Fruit fly (Drosophila melanogaster) whole organism, pupa: ENCODE data around the gene MED11.

Experiments used
- CG10348 ChIP-seq: fragments of 200-800 bp; sonication (Bioruptor generic); IDR thresholded peaks from 2 replicates; pipeline ENCODE4 v1.3.6; 2022; ENCODE audit warnings: missing biosample characterization, missing genetic modification characterization
- CG12605 ChIP-seq: fragments of 200-800 bp; sonication (Bioruptor generic); IDR thresholded peaks from 2 replicates; pipeline ENCODE4 v1.3.6; 2022; ENCODE audit warnings: missing biosample characterization, missing genetic modification characterization
- CG13204 ChIP-seq: fragments of 200-800 bp; sonication (Bioruptor generic); optimal IDR thresholded peaks from 2 replicates; lab custom pipeline; 2018; ENCODE audit warnings: missing biosample characterization, mild to moderate bottlenecking, missing genetic modification characterization, moderate library complexity
- CG14655 ChIP-seq: fragments of 200-800 bp; sonication (Bioruptor generic); optimal IDR thresholded peaks from 3 replicates; lab custom pipeline; 2017; ENCODE audit warnings: mild to moderate bottlenecking, missing biosample characterization, missing genetic modification reagents, missing genetic modification characterization
- CG15710 ChIP-seq: fragments of 200-800 bp; sonication (Bioruptor generic); optimal IDR thresholded peaks from 2 replicates; lab custom pipeline; 2018; ENCODE audit warnings: missing biosample characterization, mild to moderate bottlenecking, missing genetic modification characterization, moderate library complexity
- CG17806 ChIP-seq: fragments of 200-800 bp; sonication (Bioruptor generic); optimal IDR thresholded peaks from 2 replicates; lab custom pipeline; 2018; ENCODE audit warnings: missing biosample characterization, mild to moderate bottlenecking, missing genetic modification characterization, moderate library complexity
- CG32121 ChIP-seq: fragments of 200-800 bp; sonication (Bioruptor generic); IDR thresholded peaks from 2 replicates; pipeline ENCODE4 v1.3.6; 2022; ENCODE audit warnings: missing biosample characterization, missing genetic modification characterization
- CG34367 ChIP-seq: fragments of 200-800 bp; sonication (Bioruptor generic); optimal IDR thresholded peaks from 2 replicates; lab custom pipeline; 2018; ENCODE audit warnings: missing biosample characterization, mild to moderate bottlenecking, missing genetic modification characterization
- CG4496 ChIP-seq: fragments of 200-800 bp; sonication (Bioruptor generic); IDR thresholded peaks from 3 replicates; pipeline ENCODE4 v1.3.6; 2022; ENCODE audit warnings: missing biosample characterization, missing genetic modification characterization
- CG8159 ChIP-seq: fragments of 200-800 bp; sonication (Bioruptor generic); optimal IDR thresholded peaks from 3 replicates; lab custom pipeline; 2018; ENCODE audit warnings: missing biosample characterization, mild to moderate bottlenecking, missing genetic modification characterization, moderate library complexity
- CG8301 ChIP-seq: fragments of 200-800 bp; sonication (Bioruptor generic); optimal IDR thresholded peaks from 2 replicates; lab custom pipeline; 2018; ENCODE audit warnings: missing biosample characterization, mild to moderate bottlenecking, missing genetic modification characterization
- CG9948 ChIP-seq: fragments of 200-800 bp; sonication (Bioruptor generic); optimal IDR thresholded peaks from 2 replicates; lab custom pipeline; 2018; ENCODE audit warnings: missing biosample characterization, mild to moderate bottlenecking, missing genetic modification characterization, moderate library complexity
- D1 ChIP-seq: fragments of 200-800 bp; sonication (Bioruptor generic); optimal IDR thresholded peaks from 2 replicates; lab custom pipeline; 2018; ENCODE audit warnings: missing biosample characterization, mild to moderate bottlenecking, missing genetic modification characterization, moderate library complexity
- EcR ChIP-seq: fragments of 200-800 bp; sonication (Bioruptor generic); optimal IDR thresholded peaks from 3 replicates; lab custom pipeline; 2019; ENCODE audit warnings: missing biosample characterization, missing genetic modification characterization, mild to moderate bottlenecking, moderate library complexity, missing genetic modification reagents
- Ets98B ChIP-seq: fragments of 200-800 bp; sonication (Bioruptor generic); IDR thresholded peaks from 2 replicates; pipeline ENCODE4 v1.3.6; 2022; ENCODE audit warnings: missing biosample characterization, missing genetic modification characterization
- Pif1A ChIP-seq: fragments of 200-800 bp; sonication (Bioruptor generic); optimal IDR thresholded peaks from 3 replicates; lab custom pipeline; 2016; ENCODE audit warnings: missing biosample characterization, missing genetic modification characterization
- Pif1B ChIP-seq: fragments of 200-800 bp; sonication (Bioruptor generic); optimal IDR thresholded peaks from 3 replicates; lab custom pipeline; 2016; ENCODE audit warnings: missing biosample characterization, missing genetic modification characterization
- Snoo ChIP-seq: fragments of 200-800 bp; sonication (Bioruptor generic); optimal IDR thresholded peaks from 3 replicates; lab custom pipeline; 2017; ENCODE audit warnings: missing biosample characterization, mild to moderate bottlenecking, missing genetic modification characterization, inconsistent platforms
- fd96Ca ChIP-seq: fragments of 200-800 bp; sonication (Bioruptor generic); IDR thresholded peaks from 3 replicates; pipeline ENCODE4 v1.3.6; 2022; ENCODE audit warnings: missing biosample characterization, missing genetic modification characterization
- gl ChIP-seq: fragments of 200-800 bp; sonication (Bioruptor generic); optimal IDR thresholded peaks from 2 replicates; lab custom pipeline; 2018; ENCODE audit warnings: missing biosample characterization, mild to moderate bottlenecking, missing genetic modification characterization
- rn ChIP-seq: fragments of 200-800 bp; sonication (Bioruptor generic); IDR thresholded peaks from 2 replicates; pipeline ENCODE4 v1.3.6; 2022; ENCODE audit warnings: missing biosample characterization, missing genetic modification characterization

MED11 gene

dm6 chr3L:18783544-18783943 lies 37.9 kb downstream of the MED11 start:
- TF ChIP-seq CG17806 (tag; lab: Kevin White, UChicago) (peak; percentile 31), Pif1B (GFP tag; lab: Kevin White, UChicago) (no peak), CG10348 (peak; percentile 37; the same call in 1 of the 2 replicates), EcR (peak; percentile 6), Snoo (tag; lab: Kevin White, UChicago) (no peak), CG8301 (tag; lab: Kevin White, UChicago) (peak; percentile 19), CG4496 (peak; percentile 83), CG12605 (GFP tag; lab: Robert Waterston, UW) (peak; percentile 50), fd96Ca (peak; percentile 80), rn (peak; percentile 58), D1 (tag; lab: Kevin White, UChicago) (no peak), gl (tag; lab: Kevin White, UChicago) (no peak), Pif1A (GFP tag; lab: Kevin White, UChicago) (no peak), CG13204 (peak; percentile 25), CG9948 (tag; lab: Kevin White, UChicago) (no peak), CG34367 (tag; lab: Kevin White, UChicago) (peak; percentile 29), CG8159 (tag; lab: Kevin White, UChicago) (peak; percentile 35), CG14655 (peak; percentile 13), CG15710 (tag; lab: Kevin White, UChicago) (peak; percentile 51), Ets98B (GFP tag; lab: Robert Waterston, UW) (peak; percentile 84), CG32121 (peak; percentile 93)
- TF ChIP-seq, all 21 proteins: peak for 15

- TF ChIP-seq CG9948 (tag; lab: Kevin White, UChicago), result no peak
- no peak for TF ChIP-seq D1 (tag; lab: Kevin White, UChicago)
- no peak for TF ChIP-seq CG14655
- no peak for TF ChIP-seq Snoo (tag; lab: Kevin White, UChicago)
- no peak for TF ChIP-seq Pif1B (GFP tag; lab: Kevin White, UChicago)
- TF ChIP-seq CG34367 (tag; lab: Kevin White, UChicago), result no peak
- no peak for TF ChIP-seq CG8159 (tag; lab: Kevin White, UChicago)
- no peak for TF ChIP-seq Ets98B (GFP tag; lab: Robert Waterston, UW)
- no peak for TF ChIP-seq CG8301 (tag; lab: Kevin White, UChicago)
- TF ChIP-seq rn, result no peak
- no peak for TF ChIP-seq EcR
- peak; percentile 78 for TF ChIP-seq CG4496
- TF ChIP-seq CG32121, result peak; percentile 60
- TF ChIP-seq fd96Ca, result peak; percentile 59; the same call in 2 of the 3 replicates
- TF ChIP-seq Pif1A (GFP tag; lab: Kevin White, UChicago), result no peak
- TF ChIP-seq CG15710 (tag; lab: Kevin White, UChicago), result no peak
Observed at dm6 chr3L:18784562-18784961, 38.9 kb downstream of the MED11 start.

DNA sequence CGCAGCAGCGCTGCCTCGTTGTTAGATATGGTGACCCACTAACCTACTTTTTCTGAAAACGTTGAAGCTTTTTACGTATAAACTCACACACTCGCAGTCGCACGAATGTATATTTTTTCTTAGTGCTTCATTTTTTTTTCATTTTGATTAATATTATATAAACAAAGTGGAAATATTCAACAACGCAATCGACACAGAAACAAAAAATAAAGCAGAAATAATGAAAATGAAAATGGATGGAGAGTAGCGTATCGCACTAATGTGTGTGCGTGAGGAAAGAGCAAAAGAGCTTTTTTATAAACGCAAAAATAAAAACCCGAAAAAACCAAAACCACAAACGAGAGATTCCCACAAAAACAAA lies 40.4 kb downstream of the MED11 start:
- no peak for TF ChIP-seq Snoo (tag; lab: Kevin White, UChicago)
- TF ChIP-seq Ets98B (GFP tag; lab: Robert Waterston, UW), result no peak
- TF ChIP-seq gl (tag; lab: Kevin White, UChicago), result no peak
- no peak for TF ChIP-seq fd96Ca
- TF ChIP-seq CG32121, result no peak
- TF ChIP-seq Pif1A (GFP tag; lab: Kevin White, UChicago), result no peak
- TF ChIP-seq EcR, result no peak

dm6 chr3L:18786427-18787104 lies 40.9 kb downstream of the MED11 start:
- TF ChIP-seq fd96Ca (peak; percentile 80), Ets98B (GFP tag; lab: Robert Waterston, UW) (peak; percentile 83), CG34367 (tag; lab: Kevin White, UChicago) (no peak), CG32121 (peak; percentile 87), CG14655 (peak; percentile 50), rn (no peak; the same call in 1 of the 2 replicates), CG8301 (tag; lab: Kevin White, UChicago) (peak; percentile 23), CG4496 (peak; percentile 65; the same call in 2 of the 3 replicates), CG17806 (tag; lab: Kevin White, UChicago) (no peak), CG12605 (GFP tag; lab: Robert Waterston, UW) (peak; percentile 64), CG13204 (no peak)

DNA sequence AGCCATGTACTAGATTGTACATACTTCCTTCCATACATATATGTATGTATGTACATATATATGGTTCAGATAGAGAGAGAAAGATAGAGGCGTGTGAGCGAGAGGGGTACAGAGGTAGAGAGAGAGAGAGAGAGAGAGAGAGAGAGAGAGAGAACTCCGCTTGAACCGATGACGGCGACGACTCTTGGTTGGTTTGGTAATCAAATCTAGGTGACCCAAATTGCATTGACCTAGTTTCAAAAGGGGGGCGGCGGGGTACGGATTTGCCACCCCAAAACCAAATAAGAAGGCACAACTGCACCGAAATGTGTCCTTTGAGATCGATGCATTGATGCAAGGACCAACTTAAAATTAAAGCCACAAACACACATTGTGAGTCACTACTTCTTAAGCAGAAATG lies 42.2 kb downstream of the MED11 start:
- TF ChIP-seq CG12605 (GFP tag; lab: Robert Waterston, UW), result no peak
- TF ChIP-seq CG14655, result no peak

DNA sequence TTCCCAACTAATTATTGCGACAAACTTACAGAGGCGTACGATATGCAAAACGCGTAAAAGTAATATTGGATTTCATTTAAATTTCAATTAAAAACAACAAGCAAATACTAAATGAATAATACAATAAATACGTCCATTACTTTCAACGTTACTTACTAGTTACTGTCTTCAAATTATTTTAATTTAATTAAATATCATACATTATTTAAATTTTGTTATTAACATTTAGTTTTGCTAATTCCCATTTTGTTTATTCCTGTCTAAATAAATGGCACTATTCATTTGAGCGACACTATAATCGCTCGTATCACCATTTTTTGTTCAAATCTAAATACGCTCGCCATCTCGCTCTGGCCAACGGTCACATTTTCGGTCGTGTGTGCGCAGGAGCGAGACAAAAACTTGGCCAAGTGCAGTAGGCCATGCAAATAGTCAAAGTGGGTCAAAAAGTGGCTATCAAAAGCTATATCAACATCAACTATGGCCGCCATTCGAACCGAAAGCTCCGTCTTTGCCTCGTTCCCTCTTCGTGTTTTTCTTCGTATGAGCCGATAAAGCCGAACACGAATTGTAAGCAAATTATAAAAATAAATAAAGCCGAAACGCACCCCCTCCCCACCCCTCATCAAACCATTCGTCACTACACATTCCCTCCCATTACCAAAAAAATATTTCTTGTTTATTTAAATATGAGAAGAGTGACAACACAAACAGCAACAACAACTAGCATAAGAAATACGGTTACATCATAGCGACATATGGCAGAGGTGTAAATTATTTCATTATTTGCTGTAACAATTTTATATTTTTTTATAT lies 43.8 kb downstream of the MED11 start:
- TF ChIP-seq rn (0 out of 2 replicates have a peak, but pooled peaks have one; percentile 6), Ets98B (GFP tag; lab: Robert Waterston, UW) (no peak; the same call in 1 of the 2 replicates), CG4496 (peak; percentile 43; the same call in 1 of the 3 replicates), CG10348 (no peak), CG12605 (GFP tag; lab: Robert Waterston, UW) (peak; percentile 20; the same call in 1 of the 2 replicates), CG32121 (peak; percentile 80), fd96Ca (peak; percentile 77)
